Worm (Caenorhabditis elegans) whole organism, L4 larva: ENCODE results near the gene ceh-75.

Experiments
- F10B5.3 ChIP-seq: sonication (generic microtip); optimal IDR thresholded peaks from 2 replicates; lab custom pipeline; 2016; ENCODE audit warnings: mild to moderate bottlenecking, missing genetic modification characterization, missing compliant biosample characterization
- F26F4.8 ChIP-seq: fragments of 200-800 bp; sonication (Bioruptor generic); conservative IDR thresholded peaks from 2 replicates; pipeline ENCODE4 v1.3.6; 2022; ENCODE audit warnings: missing genetic modification characterization, missing compliant biosample characterization
- F44E2.7 ChIP-seq: fragments of 200-800 bp; sonication (Bioruptor generic); IDR thresholded peaks from 2 replicates; pipeline ENCODE4 v2.1.2; 2022; ENCODE audit warnings: missing genetic modification characterization, missing compliant biosample characterization
- F49E8.2 ChIP-seq: sonication (generic microtip); optimal IDR thresholded peaks from 2 replicates; lab custom pipeline; 2016; ENCODE audit warnings: missing compliant biosample characterization, mild to moderate bottlenecking, missing genetic modification characterization, borderline replicate concordance
- Y48G9A.11 ChIP-seq: fragments of 200-800 bp; sonication (Bioruptor generic); IDR thresholded peaks from 2 replicates; pipeline ENCODE4 v1.3.6; 2022; ENCODE audit warnings: missing genetic modification reagents, missing genetic modification characterization, missing compliant biosample characterization
- ZK337.2 ChIP-seq: fragments of 200-800 bp; sonication (Bioruptor generic); IDR thresholded peaks from 2 replicates; pipeline ENCODE4 v1.3.6; 2022; ENCODE audit warnings: missing genetic modification reagents, missing genetic modification characterization, missing compliant biosample characterization
- egl-27 ChIP-seq: sonication (generic microtip); optimal IDR thresholded peaks from 3 replicates; lab custom pipeline; 2017; ENCODE audit warnings: missing biosample characterization, missing genetic modification reagents, missing genetic modification characterization
- fkh-10 ChIP-seq: fragments of 150-350 bp; optimal IDR thresholded peaks from 2 replicates; lab custom pipeline; 2014; ENCODE audit warnings: missing biosample characterization, missing genetic modification reagents, missing genetic modification characterization
- fos-1 ChIP-seq: fragments of 150-350 bp; optimal IDR thresholded peaks from 2 replicates; lab custom pipeline; 2014; ENCODE audit warnings: missing biosample characterization, missing genetic modification characterization
- lim-7 ChIP-seq: fragments of 200-800 bp; sonication (Bioruptor generic); IDR thresholded peaks from 2 replicates; pipeline ENCODE4 v1.3.6; 2022; ENCODE audit warnings: missing genetic modification characterization, missing compliant biosample characterization
- lin-15B ChIP-seq: fragments of 150-350 bp; sonication (generic microtip); optimal IDR thresholded peaks from 3 replicates; lab custom pipeline; 2014; ENCODE audit warnings: missing biosample characterization, missing genetic modification characterization
- rbr-2 ChIP-seq: sonication (generic microtip); optimal IDR thresholded peaks from 2 replicates; lab custom pipeline; 2016; ENCODE audit warnings: missing genotype, missing genetic modification characterization, missing compliant biosample characterization
- set-16 ChIP-seq: fragments of 200-800 bp; sonication (Bioruptor generic); IDR thresholded peaks from 2 replicates; pipeline ENCODE4 v1.3.6; 2022; ENCODE audit warnings: missing genetic modification reagents, missing genetic modification characterization, missing compliant biosample characterization
- skn-1 ChIP-seq: fragments of 150-350 bp; optimal IDR thresholded peaks from 2 replicates; lab custom pipeline; 2014; ENCODE audit warnings: missing biosample characterization, missing genetic modification characterization
- snpc-1.2 ChIP-seq: fragments of 200-800 bp; sonication (Bioruptor generic); IDR thresholded peaks from 2 replicates; pipeline ENCODE4 v1.3.6; 2022; ENCODE audit warnings: missing genetic modification reagents, missing genetic modification characterization, missing compliant biosample characterization
- tag-97 ChIP-seq: fragments of 200-800 bp; sonication (Bioruptor generic); IDR thresholded peaks from 2 replicates; pipeline ENCODE4 v1.3.6; 2022; ENCODE audit warnings: missing genetic modification characterization, missing compliant biosample characterization
- zag-1 ChIP-seq: fragments of 150-350 bp; optimal IDR thresholded peaks from 2 replicates; lab custom pipeline; 2014; ENCODE audit warnings: missing biosample characterization, missing genetic modification characterization
- zip-2 ChIP-seq: fragments of 150-350 bp; optimal IDR thresholded peaks from 2 replicates; lab custom pipeline; 2014; ENCODE audit warnings: missing biosample characterization, missing genetic modification characterization

The ceh-75 gene

DNA sequence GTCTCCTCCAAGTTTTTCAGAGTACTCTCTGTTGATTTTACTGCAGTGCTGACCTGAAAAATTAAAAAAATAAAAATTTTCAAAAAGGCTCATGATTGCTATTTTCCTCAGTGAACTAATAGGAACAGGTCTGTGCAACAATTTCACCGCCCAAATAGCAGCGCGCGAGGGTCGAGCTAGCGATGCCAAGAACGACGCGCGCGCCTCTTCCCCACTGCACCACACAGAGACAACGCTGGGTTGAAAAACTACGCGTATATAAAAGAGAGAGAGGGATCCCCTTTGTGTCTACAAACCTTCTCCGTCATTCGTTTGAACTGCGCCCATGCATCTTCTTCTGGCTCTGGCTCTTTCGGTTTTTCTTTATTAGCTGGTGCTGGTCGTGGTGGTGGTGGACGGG, 49.0 kb downstream of the ceh-75 start (continued):
- TF ChIP-seq ZK337.2 (peak; percentile 59; the same call in 1 of the 2 replicates), lim-7 (peak; percentile 99), snpc-1.2 (peak; percentile 93), zip-2 (tag; lab: Kevin White, UChicago) (peak; percentile 57), tag-97 (0 out of 2 replicates have a peak, but pooled peaks have one; percentile 41), F26F4.8 (GFP tag; lab: Robert Waterston, UW) (peak; percentile 99), fkh-10 (GFP tag; lab: Kevin White, UChicago) (no peak), skn-1 (tag; lab: Kevin White, UChicago) (no peak), zag-1 (tag; lab: Kevin White, UChicago) (no peak), lin-15B (tag; lab: Kevin White, UChicago) (no peak), Y48G9A.11 (GFP tag; lab: Robert Waterston, UW) (peak; percentile 85), F10B5.3 (tag; lab: Kevin White, UChicago) (peak; percentile 80), set-16 (GFP tag; lab: Robert Waterston, UW) (peak; percentile 73), F44E2.7 (GFP tag; lab: Robert Waterston, UW) (peak; percentile 98), fos-1 (tag; lab: Kevin White, UChicago) (no peak), rbr-2 (tag; lab: Kevin White, UChicago) (peak; percentile 82), F49E8.2 (peak; percentile 83), egl-27 (no peak)
